Fruit fly (Drosophila melanogaster) whole organism, embryonic: ENCODE results near the gene CG5846.
A peak's percentile ranks its signal among the peaks of the same experiment; 100 is the strongest.

Experiments used
- Awh ChIP-seq: fragments of 200-800 bp; sonication (Bioruptor generic); IDR thresholded peaks from 2 replicates; pipeline ENCODE4, ENCODE4 v1.3.6; 2022; ENCODE audit warnings: missing biosample characterization, missing genetic modification characterization
- CG10431 ChIP-seq: fragments of 200-800 bp; sonication (Bioruptor generic); optimal IDR thresholded peaks from 3 replicates; lab custom pipeline; 2018; ENCODE audit warnings: missing biosample characterization, mild to moderate bottlenecking, missing genetic modification characterization
- CG16815 ChIP-seq: fragments of 200-800 bp; sonication (Bioruptor generic); optimal IDR thresholded peaks from 3 replicates; lab custom pipeline; 2017; ENCODE audit warnings: missing biosample characterization, mild to moderate bottlenecking, missing genetic modification characterization
- CG2202 ChIP-seq: fragments of 200-800 bp; sonication (Bioruptor generic); optimal IDR thresholded peaks from 2 replicates; lab custom pipeline; 2018; ENCODE audit warnings: missing biosample characterization, mild to moderate bottlenecking, missing genetic modification characterization
- CG2875 ChIP-seq: fragments of 200-800 bp; sonication (Bioruptor generic); optimal IDR thresholded peaks from 2 replicates; lab custom pipeline; 2017; ENCODE audit warnings: missing biosample characterization, mild to moderate bottlenecking, missing genetic modification characterization, missing genetic modification reagents
- CG30431 ChIP-seq: fragments of 200-800 bp; sonication (Bioruptor generic); optimal IDR thresholded peaks from 2 replicates; lab custom pipeline; 2017; ENCODE audit warnings: missing biosample characterization, missing genetic modification characterization
- CG3163 ChIP-seq: fragments of 200-800 bp; sonication (Bioruptor generic); optimal IDR thresholded peaks from 3 replicates; lab custom pipeline; 2016; ENCODE audit warnings: missing biosample characterization, missing genetic modification characterization
- CG32532 ChIP-seq: fragments of 200-800 bp; sonication (Bioruptor generic); IDR thresholded peaks from 2 replicates; pipeline ENCODE4 v1.3.6; 2022; ENCODE audit warnings: missing biosample characterization, missing genetic modification characterization
- CG34422 ChIP-seq: fragments of 200-800 bp; sonication (Bioruptor generic); IDR thresholded peaks from 3 replicates; pipeline ENCODE4 v1.3.6; 2022; ENCODE audit warnings: missing biosample characterization, missing genetic modification characterization
- CG4360 ChIP-seq: fragments of 200-800 bp; sonication (Bioruptor generic); IDR thresholded peaks from 2 replicates; pipeline ENCODE4 v1.3.6; 2022; ENCODE audit warnings: missing biosample characterization, missing genetic modification characterization
- CG4617 ChIP-seq: fragments of 200-800 bp; sonication (Bioruptor generic); optimal IDR thresholded peaks from 3 replicates; lab custom pipeline; 2016; ENCODE audit warnings: missing biosample characterization, missing genetic modification characterization, borderline replicate concordance
- CG4707 ChIP-seq: fragments of 200-800 bp; sonication (Bioruptor generic); optimal IDR thresholded peaks from 2 replicates; lab custom pipeline; 2018; ENCODE audit warnings: missing biosample characterization, mild to moderate bottlenecking, missing genetic modification characterization, moderate library complexity
- CG6765 ChIP-seq: fragments of 200-800 bp; sonication (Bioruptor generic); optimal IDR thresholded peaks from 3 replicates; lab custom pipeline; 2017; ENCODE audit warnings: missing biosample characterization, mild to moderate bottlenecking, missing genetic modification characterization
- CG7556 ChIP-seq: fragments of 200-800 bp; sonication (Bioruptor generic); optimal IDR thresholded peaks from 2 replicates; lab custom pipeline; 2017; ENCODE audit warnings: missing biosample characterization, mild to moderate bottlenecking, missing genetic modification characterization
- CG7987 ChIP-seq: fragments of 200-800 bp; sonication (Bioruptor generic); optimal IDR thresholded peaks from 2 replicates; lab custom pipeline; 2018; ENCODE audit warnings: missing biosample characterization, mild to moderate bottlenecking, missing genetic modification characterization, moderate library complexity
- CoRest ChIP-seq: fragments of 200-800 bp; sonication (Bioruptor generic); optimal IDR thresholded peaks from 3 replicates; lab custom pipeline; 2018; ENCODE audit warnings: missing biosample characterization, mild to moderate bottlenecking, missing genetic modification characterization, moderate library complexity
- Dll ChIP-seq: fragments of 200-800 bp; sonication (Bioruptor generic); IDR thresholded peaks from 4 replicates; pipeline ENCODE4 v1.3.6; 2022; ENCODE audit warnings: missing biosample characterization, missing genetic modification characterization; ENCODE audit not compliant: partially characterized antibody
- E2f1 ChIP-seq: fragments of 200-800 bp; sonication (Bioruptor generic); IDR thresholded peaks from 2 replicates; pipeline ENCODE4 v1.3.6; 2022; ENCODE audit warnings: missing biosample characterization, missing genetic modification characterization
- HHEX ChIP-seq: fragments of 200-800 bp; sonication (Bioruptor generic); optimal IDR thresholded peaks from 3 replicates; lab custom pipeline; 2017; ENCODE audit warnings: missing biosample characterization, mild to moderate bottlenecking, missing genetic modification characterization, missing genetic modification reagents
- Hr51 ChIP-seq, 2 experiments: fragments of 200-800 bp; sonication (Bioruptor generic); optimal IDR thresholded peaks; 2 replicates in 1 of 2; 3 replicates in 1 of 2; lab custom pipeline; 2016 to 2018; ENCODE audit warnings: missing biosample characterization in 2 of 2, missing genetic modification characterization in 2 of 2, mild to moderate bottlenecking in 1 of 2, moderate library complexity in 1 of 2
- NFAT ChIP-seq: fragments of 200-800 bp; sonication (Bioruptor generic); IDR thresholded peaks from 2 replicates; pipeline ENCODE4 v1.3.6; 2022; ENCODE audit warnings: missing biosample characterization, missing genetic modification characterization
- Spps ChIP-seq: fragments of 200-800 bp; sonication (Bioruptor generic); optimal IDR thresholded peaks from 2 replicates; lab custom pipeline; 2018; ENCODE audit warnings: missing biosample characterization, mild to moderate bottlenecking, missing genetic modification characterization
- Ssrp ChIP-seq: fragments of 200-800 bp; sonication (Bioruptor generic); optimal IDR thresholded peaks from 2 replicates; lab custom pipeline; 2018; ENCODE audit warnings: missing biosample characterization, mild to moderate bottlenecking, missing genetic modification characterization, moderate library complexity
- Taf1 ChIP-seq: fragments of 200-800 bp; sonication (Bioruptor generic); IDR thresholded peaks from 2 replicates; pipeline ENCODE4 v1.3.6; 2022; ENCODE audit warnings: missing biosample characterization, missing genetic modification characterization
- Tbp ChIP-seq: fragments of >200 bp; optimal IDR thresholded peaks from 2 replicates; lab custom pipeline; 2018; ENCODE audit warnings: missing biosample characterization, missing genetic modification characterization
- YL-1 ChIP-seq: fragments of 200-800 bp; sonication (Bioruptor generic); optimal IDR thresholded peaks from 3 replicates; lab custom pipeline; 2017; ENCODE audit warnings: missing biosample characterization, mild to moderate bottlenecking, missing genetic modification characterization
- ara ChIP-seq: fragments of 200-800 bp; sonication (Bioruptor generic); IDR thresholded peaks from 2 replicates; pipeline ENCODE4 v1.3.6; 2022; ENCODE audit warnings: missing biosample characterization, missing genetic modification characterization
- ase ChIP-seq: fragments of 200-800 bp; sonication (Bioruptor generic); IDR thresholded peaks from 3 replicates; pipeline ENCODE4 v1.3.6; 2022; ENCODE audit warnings: missing biosample characterization, missing genetic modification characterization
- bowl ChIP-seq: fragments of 200-800 bp; sonication (Bioruptor generic); IDR thresholded peaks from 2 replicates; pipeline ENCODE4 v1.3.6; 2022; ENCODE audit warnings: missing biosample characterization, missing genetic modification characterization
- bsh ChIP-seq, 2 experiments: fragments of 200-800 bp; sonication (Bioruptor generic); optimal IDR thresholded peaks; 2 replicates each; lab custom pipeline; 2017 to 2018; ENCODE audit warnings: mild to moderate bottlenecking in 2 of 2, missing biosample characterization in 2 of 2, missing genetic modification characterization in 2 of 2, moderate library complexity in 1 of 2
- btn ChIP-seq: fragments of 200-800 bp; sonication (Bioruptor generic); optimal IDR thresholded peaks from 2 replicates; lab custom pipeline; 2016; ENCODE audit warnings: missing biosample characterization, missing genetic modification characterization
- cad ChIP-seq: fragments of >200 bp; optimal IDR thresholded peaks from 2 replicates; lab custom pipeline; 2017; ENCODE audit warnings: missing biosample characterization, missing genetic modification characterization
- cas ChIP-seq: fragments of 200-800 bp; sonication (Bioruptor generic); IDR thresholded peaks from 2 replicates; pipeline ENCODE4 v1.3.6; 2022; ENCODE audit warnings: missing biosample characterization, missing genetic modification characterization
- dpn ChIP-seq, 2 experiments: fragments of 200-800 bp; sonication (Bioruptor generic); optimal IDR thresholded peaks; 3 replicates each; lab custom pipeline; 2016; ENCODE audit warnings: missing biosample characterization in 2 of 2, missing genetic modification characterization in 2 of 2
- ems ChIP-seq: fragments of 200-800 bp; sonication (Bioruptor generic); optimal IDR thresholded peaks from 3 replicates; lab custom pipeline; 2016; ENCODE audit warnings: missing biosample characterization, missing genetic modification characterization
- en ChIP-seq: fragments of 200-800 bp; sonication (Bioruptor generic); optimal IDR thresholded peaks from 2 replicates; lab custom pipeline; 2016; ENCODE audit warnings: missing biosample characterization, missing genetic modification characterization
- ftz-f1 ChIP-seq: fragments of 200-800 bp; sonication (Bioruptor generic); optimal IDR thresholded peaks from 2 replicates; lab custom pipeline; 2016; ENCODE audit warnings: missing biosample characterization, missing genetic modification characterization
- gsb ChIP-seq: fragments of 200-800 bp; sonication (Bioruptor generic); IDR thresholded peaks from 2 replicates; pipeline ENCODE4 v1.3.6; 2022; ENCODE audit warnings: missing biosample characterization, missing genetic modification characterization
- gt ChIP-seq: fragments of 200-800 bp; sonication (Bioruptor generic); IDR thresholded peaks from 2 replicates; pipeline ENCODE4 v1.3.6; 2022; ENCODE audit warnings: missing biosample characterization, missing genetic modification characterization
- kay ChIP-seq: fragments of 200-800 bp; sonication (Bioruptor generic); optimal IDR thresholded peaks from 2 replicates; lab custom pipeline; 2016; ENCODE audit warnings: missing biosample characterization, missing genetic modification characterization
- pita ChIP-seq: fragments of 200-800 bp; sonication (Bioruptor generic); optimal IDR thresholded peaks from 2 replicates; lab custom pipeline; 2017; ENCODE audit warnings: missing biosample characterization, mild to moderate bottlenecking, missing genetic modification characterization
- ranshi ChIP-seq: fragments of 200-800 bp; sonication (Bioruptor generic); IDR thresholded peaks from 2 replicates; pipeline ENCODE4 v1.3.6; 2022; ENCODE audit warnings: missing biosample characterization, missing genetic modification characterization
- shn ChIP-seq: fragments of 200-800 bp; sonication (Bioruptor generic); optimal IDR thresholded peaks from 3 replicates; lab custom pipeline; 2016; ENCODE audit warnings: missing biosample characterization, missing genetic modification characterization
- slbo ChIP-seq: fragments of 200-800 bp; sonication (Bioruptor generic); IDR thresholded peaks from 2 replicates; pipeline ENCODE4 v1.3.6; 2022; ENCODE audit warnings: missing biosample characterization, missing genetic modification characterization
- sna ChIP-seq: fragments of 200-800 bp; sonication (Bioruptor generic); IDR thresholded peaks from 2 replicates; pipeline ENCODE4 v1.3.6; 2022; ENCODE audit warnings: missing biosample characterization, missing genetic modification characterization; ENCODE audit not compliant: partially characterized antibody
- toy ChIP-seq: fragments of 200-800 bp; sonication (Bioruptor generic); IDR thresholded peaks from 2 replicates; pipeline ENCODE4 v1.3.6; 2022; ENCODE audit warnings: missing biosample characterization, missing genetic modification characterization
- unpg ChIP-seq: fragments of 200-800 bp; sonication (Bioruptor generic); optimal IDR thresholded peaks from 3 replicates; lab custom pipeline; 2018; ENCODE audit warnings: missing biosample characterization, mild to moderate bottlenecking, missing genetic modification characterization, moderate library complexity
- usp ChIP-seq: fragments of >200 bp; optimal IDR thresholded peaks from 2 replicates; lab custom pipeline; 2017; ENCODE audit warnings: missing biosample characterization, missing genetic modification characterization

The CG5846 gene

DNA sequence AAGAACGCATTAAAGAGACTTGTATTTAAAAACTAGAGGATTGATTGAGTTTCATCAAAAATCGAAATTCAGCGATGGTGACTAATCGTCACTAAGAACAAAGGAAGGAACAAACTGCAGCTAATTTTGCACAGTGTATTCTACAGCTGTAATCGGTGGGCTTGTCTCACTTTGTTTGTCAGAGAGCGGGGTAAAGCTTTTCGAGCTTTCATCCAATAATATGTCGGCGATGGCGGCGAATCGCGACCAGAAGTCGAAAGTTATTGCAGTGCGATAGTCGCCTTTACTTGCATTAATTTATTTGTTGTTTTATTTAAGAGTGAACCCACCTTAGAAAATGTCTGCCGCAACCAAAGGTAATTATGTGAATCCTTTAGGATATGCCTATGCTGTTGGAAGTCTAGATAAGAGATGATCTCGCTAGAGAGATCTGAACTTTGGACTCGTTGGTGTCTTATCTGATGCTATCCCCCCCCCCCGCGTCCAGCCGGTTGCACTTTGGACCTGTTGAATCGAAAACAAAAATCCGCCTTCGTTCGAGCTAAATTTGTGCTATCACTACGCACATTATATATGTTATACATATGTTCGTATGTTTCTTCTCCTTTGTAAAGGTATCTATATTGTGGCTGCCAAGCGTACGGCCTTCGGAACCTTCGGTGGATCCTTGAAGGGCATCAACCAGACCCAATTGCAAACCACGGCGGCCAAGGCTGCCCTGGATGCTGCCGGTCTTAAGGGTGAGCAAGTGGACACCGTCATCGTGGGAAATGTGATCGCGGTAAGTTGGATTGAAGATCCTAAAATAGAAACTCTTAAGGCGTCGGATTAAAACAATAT, 41.8 kb downstream of the CG5846 start, which contains the start of gene yip2 (continued):
- TF ChIP-seq Tbp (GFP tag; lab: Kevin White, UChicago) (no peak), HHEX (GFP tag; lab: Kevin White, UChicago) (peak; percentile 43), cad (GFP tag; lab: Kevin White, UChicago) (no peak), CG6765 (peak; percentile 72), sna (GFP tag; lab: Robert Waterston, UW) (no peak), CG7556 (GFP tag; lab: Kevin White, UChicago) (peak; percentile 65), ems (GFP tag; lab: Kevin White, UChicago) (peak; percentile 17), cas (GFP tag; lab: Robert Waterston, UW) (0 out of 2 replicates have a peak, but pooled peaks have one; percentile 10), CG34422 (peak; percentile 55; the same call in 1 of the 3 replicates), dpn (GFP tag; optimal IDR thresholded peaks at IDR 0.05; lab: Kevin White, UChicago) (peak; percentile 38 to 68), Hr51 (GFP tag; optimal IDR thresholded peaks at IDR 0.05; lab: Kevin White, UChicago) (peak; percentile 20 to 77), E2f1 (peak; percentile 17; the same call in 1 of the 2 replicates), slbo (GFP tag; lab: Robert Waterston, UW) (peak; percentile 75), ftz-f1 (GFP tag; lab: Kevin White, UChicago) (no peak), toy (GFP tag; lab: Robert Waterston, UW) (no peak), ase (GFP tag; lab: Robert Waterston, UW) (peak; percentile 49; the same call in 1 of the 3 replicates), Taf1 (GFP tag; lab: Robert Waterston, UW) (0 out of 2 replicates have a peak, but pooled peaks have one; percentile 6), en (GFP tag; lab: Kevin White, UChicago) (no peak), shn (peak; percentile 60), CG7987 (GFP tag; lab: Kevin White, UChicago) (peak; percentile 37), Spps (tag; lab: Kevin White, UChicago) (no peak), bsh (GFP tag; optimal IDR thresholded peaks at IDR 0.05; lab: Kevin White, UChicago) (peak; percentile 58 to 100), btn (no peak), usp (GFP tag; lab: Kevin White, UChicago) (no peak), CG2875 (GFP tag; lab: Kevin White, UChicago) (peak; percentile 26), CG3163 (GFP tag; lab: Kevin White, UChicago) (peak; percentile 48), CG10431 (GFP tag; lab: Kevin White, UChicago) (no peak), gsb (GFP tag; lab: Robert Waterston, UW) (no peak), CoRest (tag; lab: Kevin White, UChicago) (peak; percentile 42), CG32532 (GFP tag; lab: Robert Waterston, UW) (peak; percentile 63; the same call in 1 of the 2 replicates), CG2202 (tag; lab: Kevin White, UChicago) (no peak), ara (GFP tag; lab: Robert Waterston, UW) (peak; percentile 35; the same call in 1 of the 2 replicates), YL-1 (peak; percentile 52), CG4360 (no peak), Ssrp (peak; percentile 29), gt (GFP tag; lab: Robert Waterston, UW) (no peak), NFAT (peak; percentile 60; the same call in 1 of the 2 replicates), CG16815 (GFP tag; lab: Kevin White, UChicago) (no peak), CG4617 (no peak), kay (GFP tag; lab: Kevin White, UChicago) (peak; percentile 74), unpg (GFP tag; lab: Kevin White, UChicago) (peak; percentile 69), Dll (GFP tag; lab: Robert Waterston, UW) (0 out of 4 replicates have a peak, but pooled peaks have one; percentile 33), CG30431 (GFP tag; lab: Kevin White, UChicago) (no peak), bowl (no peak; the same call in 1 of the 2 replicates), pita (GFP tag; lab: Kevin White, UChicago) (no peak), CG4707 (GFP tag; lab: Kevin White, UChicago) (peak; percentile 59), ranshi (GFP tag; lab: Robert Waterston, UW) (peak; percentile 56; the same call in 1 of the 2 replicates), Awh (0 out of 2 replicates have a peak, but pooled peaks have one; percentile 43)
